Fruit fly (Drosophila melanogaster) whole organism, embryonic: ENCODE results near the gene CG17855.

Experiments
- Abd-B ChIP-seq: fragments of 200-800 bp; sonication (Bioruptor generic); optimal IDR thresholded peaks from 2 replicates; lab custom pipeline; 2018; ENCODE audit warnings: missing biosample characterization, mild to moderate bottlenecking, missing genetic modification characterization, moderate library complexity
- Bdp1 ChIP-seq: fragments of 200-800 bp; sonication (Bioruptor generic); optimal IDR thresholded peaks from 3 replicates; lab custom pipeline; 2016; ENCODE audit warnings: missing biosample characterization, missing genetic modification characterization
- CG10979 ChIP-seq: fragments of 200-800 bp; sonication (Bioruptor generic); optimal IDR thresholded peaks from 2 replicates; lab custom pipeline; 2018; ENCODE audit warnings: missing biosample characterization, mild to moderate bottlenecking, missing genetic modification characterization, moderate library complexity
- CG12104 ChIP-seq: fragments of 200-800 bp; sonication (Bioruptor generic); optimal IDR thresholded peaks from 3 replicates; lab custom pipeline; 2016; ENCODE audit warnings: missing biosample characterization, missing genetic modification characterization
- CG12236 ChIP-seq: fragments of 200-800 bp; sonication (Bioruptor generic); optimal IDR thresholded peaks from 2 replicates; lab custom pipeline; 2016; ENCODE audit warnings: missing biosample characterization, missing genetic modification characterization
- CG15479 ChIP-seq: fragments of 200-800 bp; sonication (Bioruptor generic); optimal IDR thresholded peaks from 3 replicates; lab custom pipeline; 2019; ENCODE audit warnings: missing biosample characterization, mild to moderate bottlenecking, missing genetic modification characterization, moderate library complexity
- CG15514 ChIP-seq: fragments of 200-800 bp; sonication (Bioruptor generic); optimal IDR thresholded peaks from 3 replicates; lab custom pipeline; 2017; ENCODE audit warnings: missing biosample characterization, missing genetic modification characterization, mild to moderate bottlenecking, moderate library complexity, missing genetic modification reagents
- CG18011 ChIP-seq: fragments of 200-800 bp; sonication (Bioruptor generic); optimal IDR thresholded peaks from 2 replicates; lab custom pipeline; 2017; ENCODE audit warnings: missing biosample characterization, missing genetic modification characterization, mild to moderate bottlenecking, moderate library complexity, missing genotype
- CG18599 ChIP-seq: fragments of 200-800 bp; sonication (Bioruptor generic); optimal IDR thresholded peaks from 3 replicates; lab custom pipeline; 2017; ENCODE audit warnings: missing biosample characterization, missing genetic modification characterization, mild to moderate bottlenecking, moderate library complexity, missing genetic modification reagents
- CG2120 ChIP-seq: fragments of 200-800 bp; sonication (Bioruptor generic); optimal IDR thresholded peaks from 3 replicates; lab custom pipeline; 2016; ENCODE audit warnings: missing biosample characterization, missing genetic modification characterization
- CG2129 ChIP-seq: fragments of 200-800 bp; sonication (Bioruptor generic); IDR thresholded peaks from 2 replicates; pipeline ENCODE4 v1.3.6; 2022; ENCODE audit warnings: missing biosample characterization, missing genetic modification characterization; ENCODE audit not compliant: partially characterized antibody
- CG31388 ChIP-seq: fragments of 200-800 bp; sonication (Bioruptor generic); optimal IDR thresholded peaks from 2 replicates; lab custom pipeline; 2016; ENCODE audit warnings: missing biosample characterization, missing genetic modification characterization
- CG32532 ChIP-seq: fragments of 200-800 bp; sonication (Bioruptor generic); IDR thresholded peaks from 2 replicates; pipeline ENCODE4 v1.3.6; 2022; ENCODE audit warnings: missing biosample characterization, missing genetic modification characterization
- CG32767 ChIP-seq: fragments of 200-800 bp; sonication (Bioruptor generic); IDR thresholded peaks from 2 replicates; pipeline ENCODE4 v1.3.6; 2022; ENCODE audit warnings: missing biosample characterization, missing genetic modification characterization
- CG4707 ChIP-seq: fragments of 200-800 bp; sonication (Bioruptor generic); optimal IDR thresholded peaks from 2 replicates; lab custom pipeline; 2018; ENCODE audit warnings: missing biosample characterization, mild to moderate bottlenecking, missing genetic modification characterization, moderate library complexity
- CG6272 ChIP-seq: fragments of 200-800 bp; sonication (Bioruptor generic); IDR thresholded peaks from 2 replicates; pipeline ENCODE4 v1.3.6; 2022; ENCODE audit warnings: missing biosample characterization, missing genetic modification characterization
- CG7786 ChIP-seq: fragments of 200-800 bp; sonication (Bioruptor generic); optimal IDR thresholded peaks from 2 replicates; lab custom pipeline; 2016; ENCODE audit warnings: missing biosample characterization, missing genetic modification characterization
- CG8388 ChIP-seq: fragments of 200-800 bp; sonication (Bioruptor generic); optimal IDR thresholded peaks from 2 replicates; lab custom pipeline; 2019; ENCODE audit warnings: missing biosample characterization, mild to moderate bottlenecking, missing genetic modification characterization, moderate library complexity
- CG9215 ChIP-seq: fragments of 200-800 bp; sonication (Bioruptor generic); IDR thresholded peaks from 2 replicates; pipeline ENCODE4 v1.3.6; 2022; ENCODE audit warnings: missing biosample characterization, missing genetic modification characterization
- CG9437 ChIP-seq: fragments of 200-800 bp; sonication (Bioruptor generic); optimal IDR thresholded peaks from 2 replicates; lab custom pipeline; 2018; ENCODE audit warnings: missing biosample characterization, mild to moderate bottlenecking, missing genetic modification characterization
- CG9727 ChIP-seq: fragments of 200-800 bp; sonication (Bioruptor generic); optimal IDR thresholded peaks from 3 replicates; lab custom pipeline; 2017; ENCODE audit warnings: missing biosample characterization, mild to moderate bottlenecking, missing genetic modification characterization
- CG9932 ChIP-seq: fragments of 200-800 bp; sonication (Bioruptor generic); IDR thresholded peaks from 2 replicates; pipeline ENCODE4 v1.3.6; 2022; ENCODE audit warnings: missing biosample characterization, missing genetic modification characterization
- CTCF ChIP-seq: fragments of 200-800 bp; sonication (Bioruptor generic); optimal IDR thresholded peaks from 2 replicates; lab custom pipeline; 2017; ENCODE audit warnings: missing biosample characterization, mild to moderate bottlenecking, missing genetic modification characterization, moderate library complexity
- Dfd ChIP-seq, 2 experiments: fragments of >200 bp; optimal IDR thresholded peaks; 2 replicates each; lab custom pipeline; 2017; ENCODE audit warnings: missing biosample characterization in 2 of 2, missing genetic modification characterization in 2 of 2
- Dref ChIP-seq: fragments of 200-800 bp; sonication (Bioruptor generic); IDR thresholded peaks from 2 replicates; pipeline ENCODE4 v1.3.6; 2022; ENCODE audit warnings: missing biosample characterization, missing genetic modification characterization
- Hr78 ChIP-seq, 2 experiments: fragments of 200-800 bp in 1 of 2; fragments of >200 bp in 1 of 2; sonication (Bioruptor generic) in 1 of 2; optimal IDR thresholded peaks; 2 replicates each; lab custom pipeline; 2017 to 2019; ENCODE audit warnings: missing biosample characterization in 2 of 2, missing genetic modification characterization in 2 of 2, mild to moderate bottlenecking in 1 of 2, moderate library complexity in 1 of 2
- Neu2 ChIP-seq: fragments of 200-800 bp; sonication (Bioruptor generic); optimal IDR thresholded peaks from 3 replicates; lab custom pipeline; 2016; ENCODE audit warnings: missing biosample characterization, missing genetic modification characterization, borderline replicate concordance
- Nf-YB ChIP-seq: fragments of 200-800 bp; sonication (Bioruptor generic); optimal IDR thresholded peaks from 3 replicates; lab custom pipeline; 2019; ENCODE audit warnings: missing biosample characterization, mild to moderate bottlenecking, missing genetic modification characterization, moderate library complexity
- Six4 ChIP-seq: fragments of 200-800 bp; sonication (Bioruptor generic); optimal IDR thresholded peaks from 2 replicates; lab custom pipeline; 2016; ENCODE audit warnings: missing biosample characterization, missing genetic modification characterization
- Vsx1 ChIP-seq: fragments of 200-800 bp; sonication (Bioruptor generic); optimal IDR thresholded peaks from 2 replicates; lab custom pipeline; 2017; ENCODE audit warnings: missing biosample characterization, mild to moderate bottlenecking, missing genetic modification characterization, missing genetic modification reagents
- Xrp1 ChIP-seq: fragments of 200-800 bp; sonication (Bioruptor generic); IDR thresholded peaks from 2 replicates; pipeline ENCODE4 v1.3.6; 2022; ENCODE audit warnings: missing biosample characterization, missing genetic modification characterization
- chif ChIP-seq, 2 experiments: fragments of 200-800 bp; sonication (Bioruptor generic); optimal IDR thresholded peaks; 3 replicates each; lab custom pipeline; 2016; ENCODE audit warnings: missing biosample characterization in 2 of 2, missing genetic modification characterization in 2 of 2
- croc ChIP-seq: fragments of 200-800 bp; sonication (Bioruptor generic); conservative IDR thresholded peaks from 3 replicates; pipeline ENCODE4 v1.3.6; 2022; ENCODE audit warnings: missing biosample characterization, missing genetic modification characterization
- eve ChIP-seq, 2 experiments: fragments of >200 bp; optimal IDR thresholded peaks; 2 replicates each; lab custom pipeline; 2017; ENCODE audit warnings: missing biosample characterization in 2 of 2, missing genetic modification characterization in 2 of 2
- exex ChIP-seq: fragments of 200-800 bp; sonication (Bioruptor generic); optimal IDR thresholded peaks from 4 replicates; lab custom pipeline; 2018; ENCODE audit warnings: missing biosample characterization, mild to moderate bottlenecking, missing genetic modification characterization, moderate library complexity
- hbn ChIP-seq: fragments of 200-800 bp; sonication (Bioruptor generic); IDR thresholded peaks from 2 replicates; pipeline ENCODE4 v1.3.6; 2022; ENCODE audit warnings: missing biosample characterization, missing genetic modification characterization; ENCODE audit not compliant: partially characterized antibody
- hth ChIP-seq: fragments of >200 bp; optimal IDR thresholded peaks from 2 replicates; lab custom pipeline; 2017; ENCODE audit warnings: inconsistent platforms
- nom ChIP-seq: fragments of 200-800 bp; sonication (Bioruptor generic); optimal IDR thresholded peaks from 2 replicates; lab custom pipeline; 2017; ENCODE audit warnings: missing biosample characterization, missing genetic modification characterization, mild to moderate bottlenecking, moderate library complexity, missing genetic modification reagents
- pnt ChIP-seq: fragments of 200-800 bp; sonication (Bioruptor generic); optimal IDR thresholded peaks from 3 replicates; lab custom pipeline; 2016; ENCODE audit warnings: missing biosample characterization, missing genetic modification characterization
- rib ChIP-seq: fragments of 200-800 bp; sonication (Bioruptor generic); IDR thresholded peaks from 2 replicates; pipeline ENCODE4 v1.3.6; 2022; ENCODE audit warnings: missing biosample characterization, missing genetic modification characterization
- row ChIP-seq: fragments of 200-800 bp; sonication (Bioruptor generic); IDR thresholded peaks from 3 replicates; pipeline ENCODE4 v1.3.6; 2022; ENCODE audit warnings: missing biosample characterization, missing genetic modification characterization
- run ChIP-seq: fragments of 200-800 bp; sonication (Bioruptor generic); optimal IDR thresholded peaks from 3 replicates; lab custom pipeline; 2018; ENCODE audit warnings: missing biosample characterization, mild to moderate bottlenecking, missing genetic modification characterization
- slbo ChIP-seq: fragments of 200-800 bp; sonication (Bioruptor generic); IDR thresholded peaks from 2 replicates; pipeline ENCODE4 v1.3.6; 2022; ENCODE audit warnings: missing biosample characterization, missing genetic modification characterization
- tin ChIP-seq: fragments of 200-800 bp; sonication (Bioruptor generic); optimal IDR thresholded peaks from 3 replicates; lab custom pipeline; 2016; ENCODE audit warnings: missing biosample characterization, missing genetic modification characterization
- tll ChIP-seq, 2 experiments: fragments of 200-800 bp in 1 of 2; fragments of >200 bp in 1 of 2; sonication (Bioruptor generic) in 1 of 2; optimal IDR thresholded peaks; 2 replicates each; lab custom pipeline; 2017 to 2019; ENCODE audit warnings: missing biosample characterization in 2 of 2, missing genetic modification characterization in 2 of 2, mild to moderate bottlenecking in 1 of 2, moderate library complexity in 1 of 2
- tup ChIP-seq: fragments of 200-800 bp; sonication (Bioruptor generic); optimal IDR thresholded peaks from 2 replicates; lab custom pipeline; 2016; ENCODE audit warnings: missing biosample characterization, mild to moderate bottlenecking, missing genetic modification characterization, moderate library complexity
- wor ChIP-seq: fragments of 200-800 bp; sonication (Bioruptor generic); IDR thresholded peaks from 2 replicates; pipeline ENCODE4 v1.3.6; 2022; ENCODE audit warnings: missing biosample characterization, missing genetic modification characterization
- zen2 ChIP-seq: fragments of 200-800 bp; sonication (Bioruptor generic); IDR thresholded peaks from 3 replicates; pipeline ENCODE4 v1.3.6; 2022; ENCODE audit warnings: missing biosample characterization, missing genetic modification characterization; ENCODE audit not compliant: partially characterized antibody

CG17855 gene

DNA sequence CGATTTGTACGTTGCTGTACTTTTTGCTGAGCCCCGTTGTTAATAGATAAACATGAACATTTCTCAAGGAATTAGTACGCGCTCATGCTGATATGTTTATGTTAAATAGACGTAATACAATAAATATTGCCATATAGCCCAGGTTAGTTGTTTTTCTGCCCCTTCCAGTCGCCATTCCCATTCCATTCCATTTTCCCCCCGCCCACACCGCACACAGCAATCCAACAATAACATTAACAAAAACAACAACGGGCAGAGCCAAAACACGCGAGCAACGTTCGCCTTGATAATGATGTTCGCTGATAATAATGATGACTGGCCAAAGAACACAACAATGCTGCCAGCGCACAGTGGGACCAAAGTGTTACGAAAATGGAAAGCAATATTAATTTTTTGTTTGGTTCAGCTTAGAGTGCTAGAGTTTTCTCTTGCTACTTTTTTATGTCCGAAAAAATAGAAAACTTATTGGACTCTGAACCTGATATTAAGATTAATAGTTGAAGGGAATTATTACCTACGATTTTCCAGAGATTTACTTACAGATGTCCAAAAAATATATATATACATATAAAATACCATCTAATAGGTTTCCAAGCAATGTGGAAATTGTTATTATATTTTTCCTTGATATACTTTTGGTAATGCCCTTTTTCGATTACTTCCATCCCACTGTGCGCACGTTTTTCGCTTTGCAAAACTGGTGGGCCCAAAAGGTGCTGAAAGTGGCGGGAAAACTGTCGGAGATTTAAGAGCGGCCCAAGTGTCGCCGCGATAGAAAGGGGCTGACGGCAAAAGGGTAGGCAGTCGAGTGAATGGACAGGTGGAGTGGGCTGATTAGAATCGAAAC lies 29.5 kb downstream of the CG17855 start (continued):
- TF ChIP-seq CG10979 (tag; lab: Kevin White, UChicago) (peak; percentile 96), CG9727 (GFP tag; lab: Kevin White, UChicago) (peak; percentile 99), CG12104 (peak; percentile 97), Abd-B (peak; percentile 96), Six4 (GFP tag; lab: Kevin White, UChicago) (peak; percentile 95), run (peak; percentile 94), wor (GFP tag; lab: Robert Waterston, UW) (peak; percentile 83), CG15514 (peak; percentile 90), CG18011 (GFP tag; lab: Kevin White, UChicago) (peak; percentile 79), tll (GFP tag; optimal IDR thresholded peaks at IDR 0.05; lab: Kevin White, UChicago) (peak in 1 of 2 experiments; percentile 76), pnt (peak; percentile 58), Hr78 (GFP tag; optimal IDR thresholded peaks at IDR 0.05; lab: Kevin White, UChicago) (peak in 1 of 2 experiments; percentile 87), Vsx1 (GFP tag; lab: Kevin White, UChicago) (peak; percentile 93), CG9215 (GFP tag; lab: Robert Waterston, UW) (peak; percentile 91), exex (tag; lab: Kevin White, UChicago) (peak; percentile 84), CG2120 (GFP tag; lab: Kevin White, UChicago) (peak; percentile 95), CG4707 (GFP tag; lab: Kevin White, UChicago) (peak; percentile 85), CG18599 (peak; percentile 98), Nf-YB (GFP tag; lab: Kevin White, UChicago) (peak; percentile 87), Xrp1 (GFP tag; lab: Robert Waterston, UW) (peak; percentile 93), CG32532 (peak; percentile 94), CG8388 (GFP tag; lab: Kevin White, UChicago) (peak; percentile 93), CG9437 (GFP tag; lab: Kevin White, UChicago) (peak; percentile 95), CG9932 (peak; percentile 89), Bdp1 (GFP tag; lab: Kevin White, UChicago) (peak; percentile 78), CG31388 (GFP tag; lab: Kevin White, UChicago) (peak; percentile 86), CG15479 (GFP tag; lab: Kevin White, UChicago) (peak; percentile 91), zen2 (GFP tag; lab: Robert Waterston, UW) (no peak), Neu2 (GFP tag; lab: Kevin White, UChicago) (no peak), CTCF (GFP tag; lab: Kevin White, UChicago) (peak; percentile 65), Dref (GFP tag; lab: Robert Waterston, UW) (no peak), rib (GFP tag; lab: Robert Waterston, UW) (0 out of 2 replicates have a peak, but pooled peaks have one; percentile 78), CG32767 (peak; percentile 85), hth (lab: Kevin White, UChicago) (no peak), CG6272 (GFP tag; lab: Robert Waterston, UW) (peak; percentile 73; the same call in 1 of the 2 replicates), hbn (GFP tag; lab: Robert Waterston, UW) (no peak), CG12236 (GFP tag; lab: Kevin White, UChicago) (peak; percentile 37), eve (GFP tag; optimal IDR thresholded peaks at IDR 0.05; lab: Kevin White, UChicago) (peak in 1 of 2 experiments; percentile 24), CG7786 (GFP tag; lab: Kevin White, UChicago) (peak; percentile 82), Dfd (GFP tag; optimal IDR thresholded peaks at IDR 0.05; lab: Kevin White, UChicago) (peak in 1 of 2 experiments; percentile 89), tin (GFP tag; lab: Kevin White, UChicago) (peak; percentile 94), chif (GFP tag; optimal IDR thresholded peaks at IDR 0.05; lab: Kevin White, UChicago) (peak; percentile 79 to 82), tup (peak; percentile 82), nom (peak; percentile 94), CG2129 (no peak), slbo (GFP tag; lab: Robert Waterston, UW) (peak; percentile 90), row (GFP tag; lab: Robert Waterston, UW) (peak; percentile 94), croc (GFP tag; lab: Robert Waterston, UW) (peak; percentile 87)
